Worm (Caenorhabditis elegans) whole organism, L4 larva: ENCODE results near the gene his-60.

Experiments used
- D1046.2 ChIP-seq: fragments of 200-800 bp; sonication (Bioruptor generic); IDR thresholded peaks from 2 replicates; pipeline ENCODE4 v1.3.6; 2022; ENCODE audit warnings: missing genetic modification characterization, missing compliant biosample characterization
- F10B5.3 ChIP-seq: sonication (generic microtip); optimal IDR thresholded peaks from 2 replicates; lab custom pipeline; 2016; ENCODE audit warnings: mild to moderate bottlenecking, missing genetic modification characterization, missing compliant biosample characterization
- F26F4.8 ChIP-seq: fragments of 200-800 bp; sonication (Bioruptor generic); conservative IDR thresholded peaks from 2 replicates; pipeline ENCODE4 v1.3.6; 2022; ENCODE audit warnings: missing genetic modification characterization, missing compliant biosample characterization
- F37D6.2 ChIP-seq: sonication (generic microtip); optimal IDR thresholded peaks from 2 replicates; lab custom pipeline; 2016; ENCODE audit warnings: mild to moderate bottlenecking, missing genetic modification characterization, missing compliant biosample characterization
- T20F7.1 ChIP-seq: fragments of 200-800 bp; sonication (Bioruptor generic); optimal IDR thresholded peaks from 2 replicates; lab custom pipeline; 2018; ENCODE audit warnings: mild to moderate bottlenecking, missing genetic modification characterization, missing compliant biosample characterization
- Y5F2A.4 ChIP-seq: fragments of 200-800 bp; sonication (Bioruptor generic); optimal IDR thresholded peaks from 2 replicates; lab custom pipeline; 2018; ENCODE audit warnings: mild to moderate bottlenecking, missing genetic modification characterization, missing compliant biosample characterization
- Y75B8A.6 ChIP-seq: fragments of 200-800 bp; sonication (Bioruptor generic); IDR thresholded peaks from 2 replicates; pipeline ENCODE4 v1.3.6; 2022; ENCODE audit warnings: missing genetic modification reagents, missing genetic modification characterization, missing compliant biosample characterization
- aha-1 ChIP-seq: fragments of 150-350 bp; peaks from one replicate; lab custom pipeline; 2014; ENCODE audit warnings: missing biosample characterization, missing genetic modification characterization
- ama-1 ChIP-seq: fragments of 150-350 bp; optimal IDR thresholded peaks from 2 replicates; lab custom pipeline; 2014; ENCODE audit warnings: inconsistent platforms, mixed read lengths
- arid-1 ChIP-seq: fragments of 200-800 bp; sonication (Bioruptor generic); conservative IDR thresholded peaks from 2 replicates; pipeline ENCODE4 v1.3.6; 2022; ENCODE audit warnings: missing genetic modification reagents, missing genetic modification characterization, missing compliant biosample characterization
- ceh-28 ChIP-seq: fragments of 150-350 bp; optimal IDR thresholded peaks from 2 replicates; lab custom pipeline; 2014; ENCODE audit warnings: missing biosample characterization, missing genetic modification reagents, missing genetic modification characterization
- ceh-44 ChIP-seq: fragments of 200-800 bp; sonication (Bioruptor generic); IDR thresholded peaks from 2 replicates; pipeline ENCODE4 v1.3.6; 2022; ENCODE audit warnings: missing genetic modification reagents, missing genetic modification characterization, missing compliant biosample characterization
- daf-12 ChIP-seq: fragments of 150-350 bp; optimal IDR thresholded peaks from 2 replicates; lab custom pipeline; 2014; ENCODE audit warnings: missing biosample characterization, missing genetic modification reagents, missing genetic modification characterization
- daf-16 ChIP-seq, 3 experiments: sonication (generic microtip); optimal IDR thresholded peaks; 2 replicates each; lab custom pipeline; 2016 to 2017; ENCODE audit warnings: missing genetic modification characterization in 3 of 3, missing genetic modification reagents in 3 of 3, mild to moderate bottlenecking in 2 of 3, missing compliant biosample characterization in 2 of 3, missing biosample characterization in 1 of 3, moderate library complexity in 1 of 3
- daf-8 ChIP-seq: fragments of 200-800 bp; sonication (Bioruptor generic); IDR thresholded peaks from 2 replicates; pipeline ENCODE4 v1.3.6; 2022; ENCODE audit warnings: missing genetic modification characterization, missing compliant biosample characterization
- dmd-6 ChIP-seq: fragments of 200-800 bp; sonication (Bioruptor generic); IDR thresholded peaks from 2 replicates; pipeline ENCODE4 v1.3.6; 2022; ENCODE audit warnings: missing genetic modification reagents, missing genetic modification characterization, missing compliant biosample characterization
- dmd-9 ChIP-seq: fragments of 200-800 bp; sonication (Bioruptor generic); IDR thresholded peaks from 2 replicates; pipeline ENCODE4 v1.3.6; 2022; ENCODE audit warnings: missing genetic modification reagents, missing genetic modification characterization, missing compliant biosample characterization
- dpl-1 ChIP-seq: fragments of 150-350 bp; optimal IDR thresholded peaks from 2 replicates; lab custom pipeline; 2014; ENCODE audit warnings: missing biosample characterization, missing genetic modification reagents, missing genetic modification characterization
- dve-1 ChIP-seq: sonication (generic microtip); optimal IDR thresholded peaks from 2 replicates; lab custom pipeline; 2017; ENCODE audit warnings: antibody characterized with exemption, mild to moderate bottlenecking, missing genetic modification characterization, missing compliant biosample characterization; ENCODE audit not compliant: insufficient read depth
- egl-27 ChIP-seq: sonication (generic microtip); optimal IDR thresholded peaks from 3 replicates; lab custom pipeline; 2017; ENCODE audit warnings: missing biosample characterization, missing genetic modification reagents, missing genetic modification characterization
- hmg-1.1 ChIP-seq: fragments of 200-800 bp; sonication (Bioruptor generic); IDR thresholded peaks from 2 replicates; pipeline ENCODE4 v1.3.6; 2022; ENCODE audit warnings: missing genetic modification reagents, missing genetic modification characterization, missing compliant biosample characterization
- jun-1 ChIP-seq: fragments of 150-350 bp; optimal IDR thresholded peaks from 2 replicates; lab custom pipeline; 2014; ENCODE audit warnings: missing biosample characterization, missing genetic modification reagents, missing genetic modification characterization
- lim-7 ChIP-seq: fragments of 200-800 bp; sonication (Bioruptor generic); IDR thresholded peaks from 2 replicates; pipeline ENCODE4 v1.3.6; 2022; ENCODE audit warnings: missing genetic modification characterization, missing compliant biosample characterization
- lin-39 ChIP-seq: fragments of 150-350 bp; optimal IDR thresholded peaks from 2 replicates; lab custom pipeline; 2014; ENCODE audit warnings: missing biosample characterization, missing genetic modification reagents, missing genetic modification characterization
- lir-3 ChIP-seq: sonication (generic microtip); optimal IDR thresholded peaks from 2 replicates; lab custom pipeline; 2016; ENCODE audit warnings: mild to moderate bottlenecking, missing genetic modification characterization, missing compliant biosample characterization
- madf-9 ChIP-seq: fragments of 200-800 bp; sonication (Bioruptor generic); conservative IDR thresholded peaks from 2 replicates; pipeline ENCODE4 v1.3.6; 2022; ENCODE audit warnings: missing genetic modification reagents, missing genetic modification characterization, missing compliant biosample characterization
- mdl-1 ChIP-seq, 2 experiments: fragments of 150-350 bp in 1 of 2; sonication (generic microtip) in 1 of 2; optimal IDR thresholded peaks; 2 replicates each; lab custom pipeline; 2014 to 2017; ENCODE audit warnings: missing biosample characterization in 2 of 2, missing genetic modification characterization in 2 of 2
- mdt-29 ChIP-seq: fragments of 200-800 bp; sonication (Bioruptor generic); IDR thresholded peaks from 2 replicates; pipeline ENCODE4 v1.3.6; 2022; ENCODE audit warnings: missing genetic modification reagents, missing genetic modification characterization, missing compliant biosample characterization
- mes-2 ChIP-seq: sonication (generic microtip); optimal IDR thresholded peaks from 2 replicates; lab custom pipeline; 2016; ENCODE audit warnings: missing genotype, mild to moderate bottlenecking, missing genetic modification characterization, missing compliant biosample characterization; ENCODE audit not compliant: poor library complexity, severe bottlenecking
- mxl-2 ChIP-seq: fragments of 200-800 bp; sonication (Bioruptor generic); conservative IDR thresholded peaks from 2 replicates; pipeline ENCODE4 v1.3.6; 2022; ENCODE audit warnings: missing genetic modification reagents, missing genetic modification characterization, missing compliant biosample characterization
- nhr-10 ChIP-seq: fragments of 150-350 bp; optimal IDR thresholded peaks from 2 replicates; lab custom pipeline; 2014; ENCODE audit warnings: missing biosample characterization, missing genetic modification characterization
- nhr-102 ChIP-seq: sonication (generic microtip); optimal IDR thresholded peaks from 2 replicates; lab custom pipeline; 2016; ENCODE audit warnings: mild to moderate bottlenecking, missing genetic modification characterization, moderate library complexity, missing compliant biosample characterization
- nhr-111 ChIP-seq: fragments of 200-800 bp; sonication (Bioruptor generic); optimal IDR thresholded peaks from 2 replicates; lab custom pipeline; 2018; ENCODE audit warnings: mild to moderate bottlenecking, missing genetic modification characterization, missing compliant biosample characterization
- nhr-237 ChIP-seq: sonication (generic microtip); optimal IDR thresholded peaks from 2 replicates; lab custom pipeline; 2017; ENCODE audit warnings: missing biosample characterization, missing genetic modification characterization
- nhr-25 ChIP-seq: sonication (generic microtip); optimal IDR thresholded peaks from 2 replicates; lab custom pipeline; 2017; ENCODE audit warnings: missing genetic modification characterization, mild to moderate bottlenecking, missing compliant biosample characterization, antibody characterized with exemption, moderate library complexity, borderline replicate concordance; ENCODE audit not compliant: insufficient read depth
- nhr-76 ChIP-seq: fragments of 150-350 bp; optimal IDR thresholded peaks from 2 replicates; lab custom pipeline; 2014; ENCODE audit warnings: missing biosample characterization, missing genetic modification characterization
- pha-4 ChIP-seq, 2 experiments: fragments of 150-350 bp in 1 of 2; fragments of 200-800 bp in 1 of 2; sonication (Bioruptor generic) in 1 of 2; IDR thresholded peaks in 1 of 2; optimal IDR thresholded peaks in 1 of 2; 2 replicates each; pipeline versions ENCODE4 v1.3.6 to Lab custom; 2014 to 2022; ENCODE audit warnings: missing genetic modification characterization in 2 of 2, missing genetic modification reagents in 2 of 2, missing biosample characterization in 1 of 2, missing compliant biosample characterization in 1 of 2
- pqm-1 ChIP-seq: sonication (generic microtip); optimal IDR thresholded peaks from 2 replicates; lab custom pipeline; 2017; ENCODE audit warnings: missing biosample characterization, missing genetic modification characterization
- rbr-2 ChIP-seq: sonication (generic microtip); optimal IDR thresholded peaks from 2 replicates; lab custom pipeline; 2016; ENCODE audit warnings: missing genotype, missing genetic modification characterization, missing compliant biosample characterization
- sdz-12 ChIP-seq: fragments of 200-800 bp; sonication (Bioruptor generic); optimal IDR thresholded peaks from 2 replicates; lab custom pipeline; 2018; ENCODE audit warnings: mild to moderate bottlenecking, missing genetic modification characterization, missing compliant biosample characterization
- set-16 ChIP-seq: fragments of 200-800 bp; sonication (Bioruptor generic); IDR thresholded peaks from 2 replicates; pipeline ENCODE4 v1.3.6; 2022; ENCODE audit warnings: missing genetic modification reagents, missing genetic modification characterization, missing compliant biosample characterization
- snpc-1.2 ChIP-seq: fragments of 200-800 bp; sonication (Bioruptor generic); IDR thresholded peaks from 2 replicates; pipeline ENCODE4 v1.3.6; 2022; ENCODE audit warnings: missing genetic modification reagents, missing genetic modification characterization, missing compliant biosample characterization
- spr-1 ChIP-seq: sonication (generic microtip); optimal IDR thresholded peaks from 2 replicates; lab custom pipeline; 2016; ENCODE audit warnings: mild to moderate bottlenecking, missing genetic modification characterization, missing compliant biosample characterization
- tra-1 ChIP-seq: fragments of 200-800 bp; sonication (Bioruptor generic); IDR thresholded peaks from 2 replicates; pipeline ENCODE4 v1.3.6; 2022; ENCODE audit warnings: missing genetic modification reagents, missing genetic modification characterization, missing compliant biosample characterization
- unc-62 ChIP-seq, 3 experiments: fragments of 150-350 bp in 1 of 3; sonication (generic microtip); optimal IDR thresholded peaks in 2 of 3; peaks in 1 of 3; 1 replicate in 1 of 3; 2 replicates in 2 of 3; lab custom pipeline; 2014 to 2017; ENCODE audit warnings: missing biosample characterization in 3 of 3, missing genetic modification characterization in 3 of 3, missing genetic modification reagents in 3 of 3, missing genotype in 1 of 3
- vab-7 ChIP-seq: fragments of 200-800 bp; sonication (Bioruptor generic); IDR thresholded peaks from 2 replicates; pipeline ENCODE4 v1.3.6; 2022; ENCODE audit warnings: missing genetic modification reagents, missing genetic modification characterization, missing compliant biosample characterization
- zfp-2 ChIP-seq: sonication (generic microtip); optimal IDR thresholded peaks from 2 replicates; lab custom pipeline; 2016; ENCODE audit warnings: mild to moderate bottlenecking, missing genetic modification characterization, missing compliant biosample characterization
- zip-11 ChIP-seq: fragments of 200-800 bp; sonication (Bioruptor generic); IDR thresholded peaks from 2 replicates; pipeline ENCODE4 v1.3.6; 2022; ENCODE audit warnings: missing genetic modification characterization, missing compliant biosample characterization
- ztf-7 ChIP-seq: fragments of 150-350 bp; optimal IDR thresholded peaks from 2 replicates; lab custom pipeline; 2014; ENCODE audit warnings: missing biosample characterization, missing genetic modification characterization

The his-60 gene

ce11 chrIV:7488457-7488783, 628 bp upstream of the his-60 start (continued):
- TF ChIP-seq F10B5.3 (no peak), nhr-76 (tag; lab: Kevin White, UChicago) (no peak), hmg-1.1 (no peak), ceh-44 (GFP tag; lab: Robert Waterston, UW) (no peak), dmd-9 (no peak), lim-7 (GFP tag; lab: Robert Waterston, UW) (0 out of 2 replicates have a peak, but pooled peaks have one; percentile 57), spr-1 (tag; lab: Kevin White, UChicago) (no peak), D1046.2 (GFP tag; lab: Robert Waterston, UW) (peak; percentile 70; the same call in 1 of the 2 replicates), aha-1 (tag; lab: Kevin White, UChicago) (no peak), F37D6.2 (tag; lab: Kevin White, UChicago) (no peak), lin-39 (tag; lab: Kevin White, UChicago) (no peak), daf-16 (GFP tag; optimal IDR thresholded peaks at IDR 0.05; lab: Kevin White, UChicago) (no peak), daf-16 (tag; optimal IDR thresholded peaks at IDR 0.05; lab: Kevin White, UChicago) (no peak), mdl-1 (tag; optimal IDR thresholded peaks at IDR 0.05; lab: Kevin White, UChicago) (no peak), lir-3 (tag; lab: Kevin White, UChicago) (no peak), Y75B8A.6 (GFP tag; lab: Robert Waterston, UW) (no peak), nhr-102 (no peak), jun-1 (tag; lab: Kevin White, UChicago) (no peak), sdz-12 (GFP tag; lab: Kevin White, UChicago) (no peak), madf-9 (GFP tag; lab: Robert Waterston, UW) (no peak), dve-1 (tag; lab: Kevin White, UChicago) (no peak), vab-7 (GFP tag; lab: Robert Waterston, UW) (no peak), ama-1 (no peak), daf-12 (tag; lab: Kevin White, UChicago) (no peak), egl-27 (tag; lab: Kevin White, UChicago) (no peak), Y5F2A.4 (GFP tag; lab: Kevin White, UChicago) (no peak), rbr-2 (no peak), arid-1 (GFP tag; lab: Robert Waterston, UW) (peak; percentile 56; the same call in 1 of the 2 replicates), dmd-6 (no peak), F26F4.8 (GFP tag; lab: Robert Waterston, UW) (0 out of 2 replicates have a peak, but pooled peaks have one; percentile 27), tra-1 (GFP tag; lab: Robert Waterston, UW) (no peak), mxl-2 (no peak), zip-11 (no peak), snpc-1.2 (GFP tag; lab: Robert Waterston, UW) (0 out of 2 replicates have a peak, but pooled peaks have one; percentile 77), mes-2 (tag; lab: Kevin White, UChicago) (no peak), zfp-2 (no peak), pha-4 (GFP tag; IDR thresholded peaks at IDR 0.05; lab: Robert Waterston, UW) (no peak), pha-4 (tag; optimal IDR thresholded peaks at IDR 0.05; lab: Kevin White, UChicago) (no peak), nhr-237 (tag; lab: Kevin White, UChicago) (no peak), nhr-111 (GFP tag; lab: Kevin White, UChicago) (no peak)

- peak; percentile 8 for TF ChIP-seq nhr-25 (tag; lab: Kevin White, UChicago)
- no peak for TF ChIP-seq daf-8
- no peak for TF ChIP-seq mdl-1 (tag; optimal IDR thresholded peaks at IDR 0.05; lab: Kevin White, UChicago)
- TF ChIP-seq dpl-1 (GFP tag; lab: Kevin White, UChicago), result peak; percentile 42
- TF ChIP-seq aha-1 (tag; lab: Kevin White, UChicago), result peak; percentile 82
- peak; percentile 64 for TF ChIP-seq lim-7 (GFP tag; lab: Robert Waterston, UW)
- peak; percentile 6 for TF ChIP-seq nhr-10 (tag; lab: Kevin White, UChicago)
- TF ChIP-seq mdt-29 (GFP tag; lab: Robert Waterston, UW), result no peak
- peak; percentile 67 for TF ChIP-seq T20F7.1 (GFP tag; lab: Kevin White, UChicago)
- TF ChIP-seq Y5F2A.4 (GFP tag; lab: Kevin White, UChicago), result no peak
- TF ChIP-seq unc-62 (GFP tag; optimal IDR thresholded peaks at IDR 0.05 in 1 of 2; lab: Kevin White, UChicago), result peak in 1 of 2 experiments; percentile 87
- no peak for TF ChIP-seq unc-62 (tag; optimal IDR thresholded peaks at IDR 0.05; lab: Kevin White, UChicago)
- TF ChIP-seq ceh-28, result no peak
- TF ChIP-seq set-16 (GFP tag; lab: Robert Waterston, UW), result peak; percentile 27; the same call in 1 of the 2 replicates
- TF ChIP-seq ztf-7 (tag; lab: Kevin White, UChicago), result no peak
- peak; percentile 30 for TF ChIP-seq pqm-1
Observed at ce11 chrIV:7486201-7486947, 1.4 kb downstream of the his-60 start, which contains the start of the genes his-61 and his-62. Gene his-61 (minus strand): TSS chrIV:7486217. Gene his-62 (plus strand): TSS chrIV:7486545.
